Fruit fly (Drosophila melanogaster) whole organism, embryonic: ENCODE results near the gene Ptp10D.

Experiments used
- Abd-B ChIP-seq: fragments of 200-800 bp; sonication (Bioruptor generic); optimal IDR thresholded peaks from 2 replicates; lab custom pipeline; 2018; ENCODE audit warnings: missing biosample characterization, mild to moderate bottlenecking, missing genetic modification characterization, moderate library complexity
- CG10959 ChIP-seq: fragments of 200-800 bp; sonication (Bioruptor generic); IDR thresholded peaks from 2 replicates; pipeline ENCODE4 v1.3.6; 2022; ENCODE audit warnings: missing biosample characterization, missing genetic modification characterization
- CG11504 ChIP-seq: fragments of 200-800 bp; sonication (Bioruptor generic); optimal IDR thresholded peaks from 3 replicates; lab custom pipeline; 2019; ENCODE audit warnings: missing biosample characterization, mild to moderate bottlenecking, missing genetic modification characterization, moderate library complexity
- CG12236 ChIP-seq: fragments of 200-800 bp; sonication (Bioruptor generic); optimal IDR thresholded peaks from 2 replicates; lab custom pipeline; 2016; ENCODE audit warnings: missing biosample characterization, missing genetic modification characterization
- CG14667 ChIP-seq: fragments of 200-800 bp; sonication (Bioruptor generic); IDR thresholded peaks from 2 replicates; pipeline ENCODE4 v1.3.6; 2022; ENCODE audit warnings: missing biosample characterization, missing genetic modification characterization
- CG15269 ChIP-seq: fragments of 200-800 bp; sonication (Bioruptor generic); optimal IDR thresholded peaks from 2 replicates; lab custom pipeline; 2018; ENCODE audit warnings: missing biosample characterization, mild to moderate bottlenecking, missing genetic modification characterization, moderate library complexity
- CG15601 ChIP-seq: fragments of 200-800 bp; sonication (Bioruptor generic); optimal IDR thresholded peaks from 3 replicates; lab custom pipeline; 2019; ENCODE audit warnings: missing biosample characterization, mild to moderate bottlenecking, missing genetic modification characterization, moderate library complexity
- CG17328 ChIP-seq: fragments of 200-800 bp; sonication (Bioruptor generic); IDR thresholded peaks from 2 replicates; pipeline ENCODE4 v1.3.6; 2022; ENCODE audit warnings: missing biosample characterization, missing genetic modification characterization
- CG17359 ChIP-seq: fragments of 200-800 bp; sonication (Bioruptor generic); optimal IDR thresholded peaks from 3 replicates; lab custom pipeline; 2018; ENCODE audit warnings: missing biosample characterization, mild to moderate bottlenecking, missing genetic modification characterization, moderate library complexity
- CG17829 ChIP-seq: fragments of 200-800 bp; optimal IDR thresholded peaks from 2 replicates; lab custom pipeline; 2019; ENCODE audit warnings: missing biosample characterization, mild to moderate bottlenecking, missing genetic modification characterization, moderate library complexity
- CG18476 ChIP-seq: fragments of 200-800 bp; sonication (Bioruptor generic); optimal IDR thresholded peaks from 2 replicates; lab custom pipeline; 2016; ENCODE audit warnings: missing biosample characterization, mild to moderate bottlenecking, missing genetic modification characterization
- CG2129 ChIP-seq: fragments of 200-800 bp; sonication (Bioruptor generic); IDR thresholded peaks from 2 replicates; pipeline ENCODE4 v1.3.6; 2022; ENCODE audit warnings: missing biosample characterization, missing genetic modification characterization; ENCODE audit not compliant: partially characterized antibody
- CG31365 ChIP-seq: fragments of 200-800 bp; sonication (Bioruptor generic); optimal IDR thresholded peaks from 2 replicates; lab custom pipeline; 2018; ENCODE audit warnings: missing biosample characterization, mild to moderate bottlenecking, missing genetic modification characterization
- CG4404 ChIP-seq: fragments of 200-800 bp; sonication (Bioruptor generic); IDR thresholded peaks from 2 replicates; pipeline ENCODE4 v1.3.6; 2022; ENCODE audit warnings: missing biosample characterization, missing genetic modification characterization
- CG4707 ChIP-seq: fragments of 200-800 bp; sonication (Bioruptor generic); optimal IDR thresholded peaks from 2 replicates; lab custom pipeline; 2018; ENCODE audit warnings: missing biosample characterization, mild to moderate bottlenecking, missing genetic modification characterization, moderate library complexity
- CG5180 ChIP-seq: fragments of 200-800 bp; sonication (Bioruptor generic); optimal IDR thresholded peaks from 3 replicates; lab custom pipeline; 2017; ENCODE audit warnings: missing biosample characterization, missing genetic modification characterization, mild to moderate bottlenecking, moderate library complexity, missing genetic modification reagents
- CG8478 ChIP-seq: fragments of >200 bp; optimal IDR thresholded peaks from 2 replicates; lab custom pipeline; 2018
- Deaf1 ChIP-seq: fragments of 200-800 bp; optimal IDR thresholded peaks from 3 replicates; lab custom pipeline; 2019; ENCODE audit warnings: missing biosample characterization, mild to moderate bottlenecking, missing genetic modification characterization, moderate library complexity
- GATAe ChIP-seq: fragments of 200-800 bp; sonication (Bioruptor generic); conservative IDR thresholded peaks from 2 replicates; pipeline ENCODE4 v1.3.6; 2022; ENCODE audit warnings: missing biosample characterization, missing genetic modification characterization
- H2.0 ChIP-seq: fragments of 200-800 bp; sonication (Bioruptor generic); IDR thresholded peaks from 2 replicates; pipeline ENCODE4 v1.3.6; 2022; ENCODE audit warnings: missing biosample characterization, missing genetic modification characterization
- HLH54F ChIP-seq: fragments of 200-800 bp; sonication (Bioruptor generic); optimal IDR thresholded peaks from 3 replicates; lab custom pipeline; 2016; ENCODE audit warnings: missing biosample characterization, missing genetic modification characterization
- HLHmδ ChIP-seq: fragments of 200-800 bp; sonication (Bioruptor generic); optimal IDR thresholded peaks from 2 replicates; lab custom pipeline; 2018; ENCODE audit warnings: missing biosample characterization, mild to moderate bottlenecking, missing genetic modification characterization, moderate library complexity
- Hmr ChIP-seq: fragments of 200-800 bp; sonication (Bioruptor generic); optimal IDR thresholded peaks from 3 replicates; lab custom pipeline; 2017; ENCODE audit warnings: mild to moderate bottlenecking, missing biosample characterization, missing genetic modification reagents, missing genetic modification characterization
- MESR4 ChIP-seq: fragments of 200-800 bp; sonication (Bioruptor generic); optimal IDR thresholded peaks from 2 replicates; lab custom pipeline; 2018; ENCODE audit warnings: missing biosample characterization, mild to moderate bottlenecking, missing genetic modification characterization, moderate library complexity
- Mes4 ChIP-seq: fragments of 200-800 bp; sonication (Bioruptor generic); optimal IDR thresholded peaks from 2 replicates; lab custom pipeline; 2016; ENCODE audit warnings: missing biosample characterization, missing genetic modification characterization
- NC2β ChIP-seq: fragments of 200-800 bp; sonication (Bioruptor generic); optimal IDR thresholded peaks from 2 replicates; lab custom pipeline; 2016; ENCODE audit warnings: missing biosample characterization, missing genetic modification characterization
- Nf-YA ChIP-seq: fragments of 200-800 bp; sonication (Bioruptor generic); IDR thresholded peaks from 2 replicates; pipeline ENCODE4 v1.3.6; 2022; ENCODE audit warnings: missing biosample characterization, missing genetic modification characterization
- Pdp1 ChIP-seq, 2 experiments: fragments of 200-800 bp; sonication (Bioruptor generic); optimal IDR thresholded peaks; 3 replicates each; lab custom pipeline; 2016; ENCODE audit warnings: missing biosample characterization in 2 of 2, missing genetic modification characterization in 2 of 2, mild to moderate bottlenecking in 1 of 2, moderate library complexity in 1 of 2
- Rx ChIP-seq: fragments of 200-800 bp; sonication (Bioruptor generic); IDR thresholded peaks from 2 replicates; pipeline ENCODE4 v1.3.6; 2022; ENCODE audit warnings: missing biosample characterization, missing genetic modification characterization
- Sox102F ChIP-seq: fragments of 200-800 bp; sonication (Bioruptor generic); optimal IDR thresholded peaks from 2 replicates; lab custom pipeline; 2018; ENCODE audit warnings: missing biosample characterization, mild to moderate bottlenecking, missing genetic modification characterization, moderate library complexity
- Sry-β ChIP-seq: fragments of 200-800 bp; sonication (Bioruptor generic); optimal IDR thresholded peaks from 2 replicates; lab custom pipeline; 2018; ENCODE audit warnings: missing biosample characterization, mild to moderate bottlenecking, missing genetic modification characterization, moderate library complexity
- ab ChIP-seq: fragments of 200-800 bp; sonication (Bioruptor generic); optimal IDR thresholded peaks from 2 replicates; lab custom pipeline; 2016; ENCODE audit warnings: missing biosample characterization, missing genetic modification characterization
- al ChIP-seq: fragments of 200-800 bp; sonication (Bioruptor generic); IDR thresholded peaks from 2 replicates; pipeline ENCODE4 v1.3.6; 2022; ENCODE audit warnings: missing biosample characterization, missing genetic modification characterization
- ash1 ChIP-seq: fragments of 200-800 bp; sonication (Bioruptor generic); optimal IDR thresholded peaks from 2 replicates; lab custom pipeline; 2018; ENCODE audit warnings: missing biosample characterization, mild to moderate bottlenecking, missing genetic modification characterization
- disco-r ChIP-seq: fragments of 200-800 bp; sonication (Bioruptor generic); optimal IDR thresholded peaks from 2 replicates; lab custom pipeline; 2016; ENCODE audit warnings: missing biosample characterization, missing genetic modification characterization
- dpn ChIP-seq, 2 experiments: fragments of 200-800 bp; sonication (Bioruptor generic); optimal IDR thresholded peaks; 3 replicates each; lab custom pipeline; 2016; ENCODE audit warnings: missing biosample characterization in 2 of 2, missing genetic modification characterization in 2 of 2
- gsb ChIP-seq: fragments of 200-800 bp; sonication (Bioruptor generic); IDR thresholded peaks from 2 replicates; pipeline ENCODE4 v1.3.6; 2022; ENCODE audit warnings: missing biosample characterization, missing genetic modification characterization
- kah ChIP-seq: fragments of 200-800 bp; sonication (Bioruptor generic); optimal IDR thresholded peaks from 2 replicates; lab custom pipeline; 2018; ENCODE audit warnings: missing biosample characterization, mild to moderate bottlenecking, missing genetic modification characterization
- mam ChIP-seq: fragments of 200-800 bp; sonication (Bioruptor generic); optimal IDR thresholded peaks from 3 replicates; lab custom pipeline; 2016; ENCODE audit warnings: missing biosample characterization, missing genetic modification characterization
- p53 ChIP-seq: fragments of 200-800 bp; sonication (Bioruptor generic); optimal IDR thresholded peaks from 2 replicates; lab custom pipeline; 2016; ENCODE audit warnings: missing biosample characterization, missing genetic modification characterization
- pb ChIP-seq: fragments of 200-800 bp; sonication (Bioruptor generic); optimal IDR thresholded peaks from 3 replicates; lab custom pipeline; 2016; ENCODE audit warnings: missing biosample characterization, missing genetic modification characterization
- pho ChIP-seq: fragments of 200-800 bp; sonication (Bioruptor generic); optimal IDR thresholded peaks from 2 replicates; lab custom pipeline; 2016; ENCODE audit warnings: missing biosample characterization, missing genetic modification characterization
- psq ChIP-seq: fragments of 200-800 bp; sonication (Bioruptor generic); optimal IDR thresholded peaks from 2 replicates; lab custom pipeline; 2017; ENCODE audit warnings: missing biosample characterization, missing genetic modification characterization
- ro ChIP-seq: fragments of 200-800 bp; sonication (Bioruptor generic); IDR thresholded peaks from 2 replicates; pipeline ENCODE4 v1.3.6; 2022; ENCODE audit warnings: missing biosample characterization, missing genetic modification characterization
- row ChIP-seq: fragments of 200-800 bp; sonication (Bioruptor generic); IDR thresholded peaks from 3 replicates; pipeline ENCODE4 v1.3.6; 2022; ENCODE audit warnings: missing biosample characterization, missing genetic modification characterization
- sisA ChIP-seq: fragments of 200-800 bp; sonication (Bioruptor generic); IDR thresholded peaks from 2 replicates; pipeline ENCODE4 v1.3.6; 2022; ENCODE audit warnings: missing biosample characterization, missing genetic modification characterization
- stc ChIP-seq: fragments of 200-800 bp; sonication (Bioruptor generic); IDR thresholded peaks from 2 replicates; pipeline ENCODE4 v1.3.6; 2022; ENCODE audit warnings: missing biosample characterization, missing genetic modification characterization
- yki ChIP-seq: fragments of >200 bp; optimal IDR thresholded peaks from 3 replicates; lab custom pipeline; 2018
- zf30C ChIP-seq: fragments of 200-800 bp; sonication (Bioruptor generic); optimal IDR thresholded peaks from 3 replicates; lab custom pipeline; 2018; ENCODE audit warnings: missing biosample characterization, mild to moderate bottlenecking, missing genetic modification characterization

Ptp10D gene

DNA sequence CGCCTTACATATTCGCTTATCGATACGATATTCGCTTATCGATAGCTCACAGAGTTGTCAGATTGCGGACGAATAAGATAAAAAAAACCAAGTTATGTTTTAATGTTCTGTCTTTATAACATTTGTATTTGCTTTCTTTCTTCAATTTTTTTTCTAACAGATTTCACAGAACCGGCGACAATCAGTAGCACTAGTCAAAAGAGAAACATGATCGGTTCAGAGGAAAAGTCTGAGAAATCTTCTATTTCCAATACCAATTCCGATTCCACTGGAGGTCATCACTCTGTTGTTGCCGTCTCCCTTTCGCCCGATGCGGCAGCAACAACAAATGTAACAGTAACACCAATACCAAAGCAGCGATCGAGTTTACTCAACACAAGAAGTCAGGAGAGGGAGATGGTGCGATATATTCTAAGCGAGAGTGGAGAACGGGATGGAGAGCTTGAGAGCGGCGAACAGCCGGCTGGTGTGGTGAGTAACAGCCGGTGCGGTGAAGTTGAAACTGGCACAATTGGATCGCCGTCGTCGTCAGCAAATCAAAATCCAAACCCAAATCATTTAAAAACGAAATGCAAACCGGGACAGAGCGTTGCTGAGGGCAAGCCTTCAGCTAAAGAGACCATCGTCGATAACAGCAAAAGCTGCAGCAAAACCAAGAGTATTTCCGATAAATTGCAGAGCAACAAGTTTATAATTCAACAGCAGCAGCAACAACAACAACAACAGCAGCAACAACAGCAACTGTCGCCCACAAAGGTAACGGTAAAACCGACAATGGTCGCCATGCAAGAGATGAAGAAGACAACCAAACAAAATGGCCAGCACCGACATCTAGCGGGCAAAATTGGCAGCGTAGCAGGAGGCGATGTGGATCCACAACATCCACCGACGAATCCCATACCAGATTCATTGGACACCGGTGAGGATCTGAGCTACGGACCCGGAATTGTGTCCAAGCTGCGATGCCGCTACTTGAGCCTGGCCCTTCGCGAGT lies 60.0 kb downstream of the Ptp10D start (continued):
- TF ChIP-seq dpn (GFP tag; optimal IDR thresholded peaks at IDR 0.05; lab: Kevin White, UChicago), result peak; percentile 69 to 75
- no peak for TF ChIP-seq Nf-YA (GFP tag; lab: Robert Waterston, UW)
- TF ChIP-seq Mes4, result no peak
- peak; percentile 69 for TF ChIP-seq CG15269
- no peak for TF ChIP-seq CG4707 (GFP tag; lab: Kevin White, UChicago)
- no peak for TF ChIP-seq gsb (GFP tag; lab: Robert Waterston, UW)
- TF ChIP-seq Rx (GFP tag; lab: Robert Waterston, UW), result no peak
- peak; percentile 31 for TF ChIP-seq pb
- TF ChIP-seq Pdp1 (GFP tag; optimal IDR thresholded peaks at IDR 0.05; lab: Kevin White, UChicago), result peak; percentile 60 to 63
- peak; percentile 34; the same call in 1 of the 2 replicates for TF ChIP-seq CG2129
- TF ChIP-seq CG31365 (tag; lab: Kevin White, UChicago), result no peak
- TF ChIP-seq GATAe (GFP tag; lab: Robert Waterston, UW), result no peak
- TF ChIP-seq CG10959 (GFP tag; lab: Robert Waterston, UW), result no peak
- no peak for TF ChIP-seq CG5180 (GFP tag; lab: Kevin White, UChicago)
- TF ChIP-seq ash1 (GFP tag; lab: Kevin White, UChicago), result no peak
- TF ChIP-seq sisA, result peak; percentile 36; the same call in 1 of the 2 replicates
- TF ChIP-seq CG4404 (GFP tag; lab: Robert Waterston, UW), result no peak
- peak; percentile 70 for TF ChIP-seq Hmr (GFP tag; lab: Kevin White, UChicago)
- 0 out of 2 replicates have a peak, but pooled peaks have one; percentile 6 for TF ChIP-seq stc
- peak; percentile 16 for TF ChIP-seq psq (GFP tag; lab: Kevin White, UChicago)
- TF ChIP-seq p53, result no peak
- TF ChIP-seq ab, result no peak
- peak; percentile 21 for TF ChIP-seq CG18476 (GFP tag; lab: Kevin White, UChicago)
- no peak for TF ChIP-seq H2.0 (GFP tag; lab: Robert Waterston, UW)
- no peak for TF ChIP-seq CG14667 (GFP tag; lab: Robert Waterston, UW)
- TF ChIP-seq CG12236 (GFP tag; lab: Kevin White, UChicago), result peak; percentile 34
- TF ChIP-seq HLH54F, result peak; percentile 70
- peak; percentile 75 for TF ChIP-seq CG8478 (lab: Kevin White, UChicago)
- TF ChIP-seq yki (lab: Kevin White, UChicago), result peak; percentile 14
- TF ChIP-seq row (GFP tag; lab: Robert Waterston, UW), result peak; percentile 79
- peak; percentile 52 for TF ChIP-seq CG15601 (tag; lab: Kevin White, UChicago)
- TF ChIP-seq HLHmδ (GFP tag; lab: Kevin White, UChicago), result peak; percentile 66
- TF ChIP-seq mam (GFP tag; lab: Kevin White, UChicago), result peak; percentile 77
- TF ChIP-seq al, result peak; percentile 39; the same call in 1 of the 2 replicates
- no peak for TF ChIP-seq disco-r
- no peak for TF ChIP-seq NC2β (GFP tag; lab: Kevin White, UChicago)
- peak; percentile 35 for TF ChIP-seq Abd-B (GFP tag; lab: Kevin White, UChicago)
- TF ChIP-seq CG17829 (tag; lab: Kevin White, UChicago), result peak; percentile 62
- TF ChIP-seq pho (GFP tag; lab: Kevin White, UChicago), result peak; percentile 71
- no peak for TF ChIP-seq CG17328 (GFP tag; lab: Robert Waterston, UW)
- no peak for TF ChIP-seq ro
- TF ChIP-seq zf30C, result no peak
- TF ChIP-seq kah (GFP tag; lab: Kevin White, UChicago), result peak; percentile 2
- peak; percentile 49 for TF ChIP-seq Deaf1
- TF ChIP-seq CG17359 (tag; lab: Kevin White, UChicago), result peak; percentile 46
- peak; percentile 64 for TF ChIP-seq CG11504 (tag; lab: Kevin White, UChicago)
- peak; percentile 61 for TF ChIP-seq Sox102F
- peak; percentile 77 for TF ChIP-seq Sry-β
- peak; percentile 34 for TF ChIP-seq MESR4 (GFP tag; lab: Kevin White, UChicago)
